Worm (Caenorhabditis elegans) whole organism, L1 larva: ENCODE data around the gene fkh-9.

Experiments used
- aha-1 ChIP-seq: fragments of 150-350 bp; optimal IDR thresholded peaks from 2 replicates; lab custom pipeline; 2014; ENCODE audit warnings: missing biosample characterization, missing genetic modification characterization
- ama-1 ChIP-seq: fragments of 150-350 bp; optimal IDR thresholded peaks from 2 replicates; lab custom pipeline; 2014
- dpl-1 ChIP-seq, 3 experiments: fragments of 150-350 bp in 2 of 3; sonication (generic microtip) in 1 of 3; optimal IDR thresholded peaks; 2 replicates each; lab custom pipeline; 2014 to 2017; ENCODE audit warnings: missing biosample characterization in 3 of 3, missing genetic modification characterization in 3 of 3, missing genetic modification reagents in 3 of 3
- elt-3 ChIP-seq, 6 experiments: fragments of 150-350 bp in 1 of 6; sonication (generic microtip); optimal IDR thresholded peaks; 2 replicates each; lab custom pipeline; 2017 to 2018; ENCODE audit warnings: missing biosample characterization in 6 of 6, missing genetic modification characterization in 6 of 6, inconsistent platforms in 1 of 6
- lin-13 ChIP-seq: fragments of 150-350 bp; optimal IDR thresholded peaks from 2 replicates; lab custom pipeline; 2014; ENCODE audit warnings: missing biosample characterization, missing genetic modification reagents, missing genetic modification characterization
- lsy-2 ChIP-seq, 2 experiments: fragments of 150-350 bp; optimal IDR thresholded peaks; 2 replicates each; lab custom pipeline; 2014; ENCODE audit warnings: missing biosample characterization in 2 of 2, missing genetic modification characterization in 2 of 2
- mdl-1 ChIP-seq, 2 experiments: fragments of 150-350 bp; optimal IDR thresholded peaks; 2 replicates each; lab custom pipeline; 2014 to 2017; ENCODE audit warnings: missing biosample characterization in 2 of 2, missing genetic modification characterization in 2 of 2, inconsistent platforms in 1 of 2
- snpc-4 ChIP-seq: fragments of 150-350 bp; optimal IDR thresholded peaks from 2 replicates; lab custom pipeline; 2014; ENCODE audit warnings: missing biosample characterization, missing genetic modification characterization
- unc-130 ChIP-seq: fragments of 150-350 bp; optimal IDR thresholded peaks from 2 replicates; lab custom pipeline; 2017; ENCODE audit warnings: missing biosample characterization, missing genetic modification characterization, inconsistent platforms
- xbp-1 ChIP-seq: sonication (generic microtip); optimal IDR thresholded peaks from 2 replicates; lab custom pipeline; 2016; ENCODE audit warnings: missing genetic modification characterization, missing compliant biosample characterization

- TF ChIP-seq unc-130: no peak
- no peak for TF ChIP-seq dpl-1 (GFP tag; optimal IDR thresholded peaks at IDR 0.05; lab: Kevin White, UChicago)
- no peak for TF ChIP-seq lsy-2 (tag; optimal IDR thresholded peaks at IDR 0.05; lab: Kevin White, UChicago)
- no peak for TF ChIP-seq elt-3 (tag; optimal IDR thresholded peaks at IDR 0.05; lab: Kevin White, UChicago)
- TF ChIP-seq aha-1 (tag; lab: Kevin White, UChicago): no peak
- no peak for TF ChIP-seq ama-1 (lab: Kevin White, UChicago)
- TF ChIP-seq snpc-4 (tag; lab: Kevin White, UChicago): no peak
- no peak for TF ChIP-seq lin-13
- TF ChIP-seq mdl-1 (tag; optimal IDR thresholded peaks at IDR 0.05; lab: Kevin White, UChicago): no peak
- no peak for TF ChIP-seq xbp-1 (tag; lab: Kevin White, UChicago)
Measured at ce11 chrX:3842398-3842896, 15.7 kb upstream of the fkh-9 start, which contains the start of gene ttr-48.
